Fruit fly (Drosophila melanogaster): ENCODE results near the gene Cog4.

The Cog4 gene

DNA sequence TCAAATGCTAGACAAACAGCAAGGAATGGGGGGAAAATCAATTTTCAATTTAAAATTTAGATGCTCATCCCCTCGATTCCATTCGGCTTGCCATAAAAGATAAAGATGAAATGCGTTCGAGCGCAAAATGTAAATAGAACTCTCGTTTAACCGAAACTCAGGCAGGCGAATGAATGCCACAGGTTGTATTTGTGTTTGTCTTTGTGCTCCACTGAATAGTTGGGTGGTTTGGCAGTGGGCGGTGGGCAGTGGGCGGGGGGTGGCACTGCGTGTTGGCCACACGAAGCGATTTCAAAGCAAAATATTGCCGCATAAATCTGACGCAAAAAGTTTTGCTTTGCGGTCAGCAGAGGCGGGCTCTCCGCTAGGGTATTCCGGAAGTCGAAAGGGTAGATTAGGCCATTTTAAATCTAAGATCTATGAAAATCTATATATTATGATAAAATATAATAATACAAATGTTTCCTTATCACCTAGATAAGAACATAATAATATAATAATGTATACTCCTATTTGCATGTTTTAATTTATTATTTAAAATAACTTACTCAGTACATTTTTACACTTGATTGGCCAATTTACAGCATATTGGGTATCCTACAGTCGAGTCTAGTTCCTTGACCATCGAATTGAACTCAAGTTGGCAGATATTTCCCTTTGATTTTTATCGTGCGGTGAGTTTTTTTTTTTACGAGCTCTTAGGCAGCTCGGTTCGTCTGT is 33.9 kb upstream of the Cog4 start (continued):
- TF ChIP-seq CHES-1-like (GFP tag; optimal IDR thresholded peaks at IDR 0.05) = no peak
- TF ChIP-seq CG7786 (GFP tag; optimal IDR thresholded peaks at IDR 0.05) = no peak
- TF ChIP-seq CG3847 (GFP tag; IDR thresholded peaks at IDR 0.05) = peak; percentile 75
- TF ChIP-seq CG11085 (GFP tag; IDR thresholded peaks at IDR 0.05) = 0 out of 2 replicates have a peak, but pooled peaks have one; percentile 32
- peak; percentile 17 for TF ChIP-seq CG12942 (GFP tag; optimal IDR thresholded peaks at IDR 0.05)
- peak; percentile 21 for TF ChIP-seq CG8388 (GFP tag; optimal IDR thresholded peaks at IDR 0.05)
- no peak for TF ChIP-seq NK7.1 (GFP tag; optimal IDR thresholded peaks at IDR 0.05)
- TF ChIP-seq PHDP (tag; optimal IDR thresholded peaks at IDR 0.05) = peak; percentile 55
- TF ChIP-seq esg (GFP tag; conservative IDR thresholded peaks at IDR 0.05) = peak; percentile 36; the same call in 1 of the 2 replicates
- TF ChIP-seq Stat92E (GFP tag; optimal IDR thresholded peaks at IDR 0.05) = no peak
- peak; percentile 38 for TF ChIP-seq Fer3 (tag; optimal IDR thresholded peaks at IDR 0.05)
- TF ChIP-seq CG7928 (GFP tag; optimal IDR thresholded peaks at IDR 0.05) = no peak
- TF ChIP-seq CG7357 (GFP tag; IDR thresholded peaks at IDR 0.05) = peak; percentile 61
- TF ChIP-seq CG9437 (GFP tag; optimal IDR thresholded peaks at IDR 0.05) = peak; percentile 63
- no peak for TF ChIP-seq CG10321 (GFP tag; IDR thresholded peaks at IDR 0.05)
- peak; percentile 45; the same call in 1 of the 2 replicates for TF ChIP-seq vvl (GFP tag; IDR thresholded peaks at IDR 0.05)
- TF ChIP-seq CG11247 (GFP tag; IDR thresholded peaks at IDR 0.05) = peak; percentile 30; the same call in 1 of the 2 replicates
- peak; percentile 17 for TF ChIP-seq salm (tag; optimal IDR thresholded peaks at IDR 0.05)
- peak; percentile 40; the same call in 1 of the 3 replicates for TF ChIP-seq Optix (GFP tag; IDR thresholded peaks at IDR 0.05)
- peak; percentile 37; the same call in 1 of the 2 replicates for TF ChIP-seq HLH3B (GFP tag; IDR thresholded peaks at IDR 0.05)
- TF ChIP-seq E2f2 (GFP tag; IDR thresholded peaks at IDR 0.05) = peak; percentile 42; the same call in 1 of the 2 replicates
- TF ChIP-seq pan (optimal IDR thresholded peaks at IDR 0.05) = peak in 1 of 2 experiments; percentile 4
- peak in 1 of 2 experiments; percentile 74 for TF ChIP-seq pan (GFP tag; optimal IDR thresholded peaks at IDR 0.05 in 1 of 2, IDR thresholded peaks at IDR 0.05 in 1 of 2)
- peak; percentile 65 for TF ChIP-seq CG4404 (GFP tag; IDR thresholded peaks at IDR 0.05)
- TF ChIP-seq cg (GFP tag; optimal IDR thresholded peaks at IDR 0.05) = no peak
- TF ChIP-seq CG17568 (GFP tag; optimal IDR thresholded peaks at IDR 0.05) = no peak
- 0 out of 3 replicates have a peak, but pooled peaks have one; percentile 59 for TF ChIP-seq Mrtf (GFP tag; IDR thresholded peaks at IDR 0.05)
- peak; percentile 65 for TF ChIP-seq E2f1 (GFP tag; IDR thresholded peaks at IDR 0.05)
- TF ChIP-seq CG4820 (GFP tag; optimal IDR thresholded peaks at IDR 0.05) = peak; percentile 51
- no peak for TF ChIP-seq CG4328 (GFP tag; optimal IDR thresholded peaks at IDR 0.05)
- peak in 1 of 2 experiments; percentile 23 for TF ChIP-seq Hr78 (GFP tag; optimal IDR thresholded peaks at IDR 0.05)
- no peak for TF ChIP-seq B-H2 (GFP tag; optimal IDR thresholded peaks at IDR 0.05)
- no peak for TF ChIP-seq Oaz (GFP tag; IDR thresholded peaks at IDR 0.05)
- TF ChIP-seq Hr51 (GFP tag; optimal IDR thresholded peaks at IDR 0.05) = peak in 1 of 2 experiments; percentile 79
- no peak for TF ChIP-seq kah (GFP tag; optimal IDR thresholded peaks at IDR 0.05)
- 0 out of 2 replicates have a peak, but pooled peaks have one; percentile 30 for TF ChIP-seq CG7372 (GFP tag; IDR thresholded peaks at IDR 0.05)
- no peak for TF ChIP-seq pho (GFP tag; optimal IDR thresholded peaks at IDR 0.05)
- TF ChIP-seq kay (GFP tag; optimal IDR thresholded peaks at IDR 0.05) = no peak
- TF ChIP-seq sima (GFP tag; optimal IDR thresholded peaks at IDR 0.05) = no peak
- TF ChIP-seq odd (GFP tag; optimal IDR thresholded peaks at IDR 0.05) = peak; percentile 50
- TF ChIP-seq Dip2 (GFP tag; IDR thresholded peaks at IDR 0.05) = 0 out of 2 replicates have a peak, but pooled peaks have one; percentile 26
- peak; percentile 37; the same call in 1 of the 2 replicates for TF ChIP-seq CG17328 (GFP tag; IDR thresholded peaks at IDR 0.05)
- peak; percentile 38; the same call in 1 of the 2 replicates for TF ChIP-seq Drgx (GFP tag; IDR thresholded peaks at IDR 0.05)
- TF ChIP-seq Dfd (GFP tag; optimal IDR thresholded peaks at IDR 0.05) = no peak
- TF ChIP-seq CG8924 (tag; optimal IDR thresholded peaks at IDR 0.05) = peak; percentile 64
- TF ChIP-seq pfk (GFP tag; optimal IDR thresholded peaks at IDR 0.05) = no peak
- 0 out of 3 replicates have a peak, but pooled peaks have one; percentile 25 for TF ChIP-seq jigr1 (GFP tag; IDR thresholded peaks at IDR 0.05)
- TF ChIP-seq Abd-B (GFP tag; optimal IDR thresholded peaks at IDR 0.05) = peak; percentile 17
- no peak for TF ChIP-seq peb (GFP tag; IDR thresholded peaks at IDR 0.05)

Measured in whole organism, embryonic.